7 worm cellular contexts compared by ENCODE assay signal in genomic region chrIII:8658367-8658761, ce11.
TF ChIP-seq lines count a peak whose summit lies in the region.

No protein-coding gene starts in this region.

TF ChIP-seq in whole organism, L1 larva, 84 proteins besides CTCF, POLR2A, EP300 and RAD21 (continued from another document and continues in another):
- peak; percentile 34 for TF ChIP-seq aha-1 (tag; optimal IDR thresholded peaks at IDR 0.05; lab: Kevin White, UChicago)
- TF ChIP-seq C34B4.2 (tag; optimal IDR thresholded peaks at IDR 0.05; lab: Kevin White, UChicago) = peak; percentile 85
- no peak for TF ChIP-seq hlh-17 (GFP tag; optimal IDR thresholded peaks at IDR 0.05; lab: Kevin White, UChicago; ENCODE audit: borderline replicate concordance)
- TF ChIP-seq ceh-88 (GFP tag; IDR thresholded peaks at IDR 0.05; lab: Robert Waterston, UW) = peak; percentile 34; the same call in 1 of the 2 replicates
- TF ChIP-seq elt-2 (tag; optimal IDR thresholded peaks at IDR 0.05; lab: Kevin White, UChicago) = peak; percentile 96
- no peak for TF ChIP-seq nhr-76 (tag; optimal IDR thresholded peaks at IDR 0.05; lab: Kevin White, UChicago)
- no peak for TF ChIP-seq ceh-90 (tag; optimal IDR thresholded peaks at IDR 0.05; lab: Kevin White, UChicago)
- TF ChIP-seq blmp-1 (tag; optimal IDR thresholded peaks at IDR 0.05; lab: Kevin White, UChicago) = peak; percentile 88
- no peak for TF ChIP-seq unc-62 (GFP tag; optimal IDR thresholded peaks at IDR 0.05; lab: Kevin White, UChicago)
- peak; percentile 99 for TF ChIP-seq nhr-71 (tag; optimal IDR thresholded peaks at IDR 0.05; lab: Kevin White, UChicago)
- peak; percentile 55 for TF ChIP-seq skn-1 (tag; optimal IDR thresholded peaks at IDR 0.05; lab: Kevin White, UChicago)
- no peak for TF ChIP-seq unc-30 (tag; optimal IDR thresholded peaks at IDR 0.05; lab: Kevin White, UChicago)
- TF ChIP-seq alr-1 (tag; optimal IDR thresholded peaks at IDR 0.05; lab: Kevin White, UChicago; ENCODE audit: borderline replicate concordance) = no peak
- peak; percentile 91 for TF ChIP-seq ama-1 (optimal IDR thresholded peaks at IDR 0.05; lab: Kevin White, UChicago)
- no peak for TF ChIP-seq tlp-1 (tag; optimal IDR thresholded peaks at IDR 0.05; lab: Kevin White, UChicago)
- TF ChIP-seq hlh-4 (tag; optimal IDR thresholded peaks at IDR 0.05; lab: Kevin White, UChicago) = no peak
- no peak for TF ChIP-seq ces-1 (GFP tag; optimal IDR thresholded peaks at IDR 0.05; lab: Kevin White, UChicago)
- TF ChIP-seq mdl-1 (tag; optimal IDR thresholded peaks at IDR 0.05; lab: Kevin White, UChicago) = peak in 1 of 2 experiments; percentile 95

TF ChIP-seq in whole organism, L2 larva, 48 proteins besides CTCF, POLR2A, EP300 and RAD21 (continued from another document and continues in another):
- TF ChIP-seq nhr-11 (tag; optimal IDR thresholded peaks at IDR 0.05; lab: Kevin White, UChicago) (no peak), unc-62 (GFP tag; optimal IDR thresholded peaks at IDR 0.05; lab: Kevin White, UChicago) (peak; percentile 59), nhr-12 (tag; optimal IDR thresholded peaks at IDR 0.05; lab: Kevin White, UChicago) (no peak), ama-1 (optimal IDR thresholded peaks at IDR 0.05; lab: Kevin White, UChicago) (peak; percentile 67), fos-1 (tag; optimal IDR thresholded peaks at IDR 0.05; lab: Kevin White, UChicago) (peak; percentile 83), skn-1 (tag; optimal IDR thresholded peaks at IDR 0.05; lab: Kevin White, UChicago) (no peak), lin-13 (GFP tag; optimal IDR thresholded peaks at IDR 0.05; lab: Kevin White, UChicago) (peak; percentile 79), nhr-23 (tag; optimal IDR thresholded peaks at IDR 0.05; lab: Kevin White, UChicago) (no peak), nhr-21 (tag; optimal IDR thresholded peaks at IDR 0.05; lab: Kevin White, UChicago) (peak; percentile 97), ZK546.5 (tag; optimal IDR thresholded peaks at IDR 0.05; lab: Kevin White, UChicago) (no peak), ceh-82 (tag; optimal IDR thresholded peaks at IDR 0.05; lab: Kevin White, UChicago) (no peak), mbf-1 (tag; optimal IDR thresholded peaks at IDR 0.05; lab: Kevin White, UChicago) (no peak), ztf-4 (tag; optimal IDR thresholded peaks at IDR 0.05; lab: Kevin White, UChicago) (peak; percentile 93), nhr-77 (tag; optimal IDR thresholded peaks at IDR 0.05; lab: Kevin White, UChicago) (no peak), nhr-237 (tag; optimal IDR thresholded peaks at IDR 0.05; lab: Kevin White, UChicago) (no peak), ceh-16 (tag; optimal IDR thresholded peaks at IDR 0.05; lab: Kevin White, UChicago) (no peak), crh-2 (tag; optimal IDR thresholded peaks at IDR 0.05; lab: Kevin White, UChicago) (peak; percentile 99), lsy-2 (tag; optimal IDR thresholded peaks at IDR 0.05; lab: Kevin White, UChicago) (peak; percentile 28 to 91), sma-3 (GFP tag; optimal IDR thresholded peaks at IDR 0.05; lab: Kevin White, UChicago) (peak; percentile 97), ztf-11 (tag; optimal IDR thresholded peaks at IDR 0.05; lab: Kevin White, UChicago) (no peak)

TF ChIP-seq in whole organism, L3 larva, 47 proteins besides CTCF, POLR2A, EP300 and RAD21 (continued from another document and continues in another):
- TF ChIP-seq sea-2 (GFP tag; optimal IDR thresholded peaks at IDR 0.05; lab: Kevin White, UChicago) (no peak), ceh-16 (tag; optimal IDR thresholded peaks at IDR 0.05; lab: Kevin White, UChicago) (no peak), R02D3.7 (tag; optimal IDR thresholded peaks at IDR 0.05; lab: Kevin White, UChicago) (peak; percentile 33), ceh-82 (tag; optimal IDR thresholded peaks at IDR 0.05; lab: Kevin White, UChicago) (no peak), hmg-11 (tag; optimal IDR thresholded peaks at IDR 0.05; lab: Kevin White, UChicago) (peak; percentile 37), ZK546.5 (tag; optimal IDR thresholded peaks at IDR 0.05; lab: Kevin White, UChicago) (no peak), ztf-4 (tag; optimal IDR thresholded peaks at IDR 0.05; lab: Kevin White, UChicago) (peak; percentile 66), eor-1 (tag; optimal IDR thresholded peaks at IDR 0.05; lab: Kevin White, UChicago) (peak in 1 of 2 experiments; percentile 32), nhr-67 (tag; optimal IDR thresholded peaks at IDR 0.05; lab: Kevin White, UChicago) (no peak), nhr-237 (tag; optimal IDR thresholded peaks at IDR 0.05; lab: Kevin White, UChicago) (no peak), nfya-1 (tag; optimal IDR thresholded peaks at IDR 0.05; lab: Kevin White, UChicago; ENCODE audit: insufficient read depth) (peak; percentile 85), aly-2 (tag; optimal IDR thresholded peaks at IDR 0.05; lab: Kevin White, UChicago) (no peak), elt-2 (tag; optimal IDR thresholded peaks at IDR 0.05; lab: Kevin White, UChicago) (peak; percentile 98), nhr-25 (tag; optimal IDR thresholded peaks at IDR 0.05; lab: Kevin White, UChicago) (peak; percentile 92), tbx-2 (tag; optimal IDR thresholded peaks at IDR 0.05; lab: Kevin White, UChicago) (peak; percentile 88), lin-39 (tag; optimal IDR thresholded peaks at IDR 0.05; lab: Kevin White, UChicago) (peak; percentile 88), elt-3 (tag; optimal IDR thresholded peaks at IDR 0.05; lab: Kevin White, UChicago) (peak in 1 of 3 experiments; percentile 90), fkh-10 (GFP tag; optimal IDR thresholded peaks at IDR 0.05; lab: Kevin White, UChicago) (no peak), nhr-77 (tag; optimal IDR thresholded peaks at IDR 0.05; lab: Kevin White, UChicago) (no peak), jun-1 (tag; optimal IDR thresholded peaks at IDR 0.05; lab: Kevin White, UChicago) (peak; percentile 89)

TF ChIP-seq in whole organism, L4 larva, 104 proteins besides CTCF, POLR2A, EP300 and RAD21 (continued from another document and continues in another):
- TF ChIP-seq mxl-3 (GFP tag; optimal IDR thresholded peaks at IDR 0.05; lab: Kevin White, UChicago) = peak; percentile 98
- no peak for TF ChIP-seq ceh-62 (tag; optimal IDR thresholded peaks at IDR 0.05; lab: Kevin White, UChicago)
- TF ChIP-seq lir-3 (tag; optimal IDR thresholded peaks at IDR 0.05; lab: Kevin White, UChicago) = no peak
- peak; percentile 58 for TF ChIP-seq dpl-1 (GFP tag; optimal IDR thresholded peaks at IDR 0.05; lab: Kevin White, UChicago)
- no peak for TF ChIP-seq F26F4.8 (GFP tag; conservative IDR thresholded peaks at IDR 0.05; lab: Robert Waterston, UW)
- no peak for TF ChIP-seq snpc-4 (tag; optimal IDR thresholded peaks at IDR 0.05; lab: Kevin White, UChicago)
- TF ChIP-seq daf-19 (GFP tag; conservative IDR thresholded peaks at IDR 0.05; lab: Robert Waterston, UW) = no peak
- TF ChIP-seq F44E2.7 (GFP tag; IDR thresholded peaks at IDR 0.05; lab: Robert Waterston, UW) = no peak
- peak; percentile 72 for TF ChIP-seq spr-1 (tag; optimal IDR thresholded peaks at IDR 0.05; lab: Kevin White, UChicago)
- TF ChIP-seq T26A8.4 (GFP tag; IDR thresholded peaks at IDR 0.05; lab: Robert Waterston, UW) = peak; percentile 77; the same call in 1 of the 2 replicates
- no peak for TF ChIP-seq egl-43 (GFP tag; IDR thresholded peaks at IDR 0.05; lab: Robert Waterston, UW)
- no peak for TF ChIP-seq fkh-10 (GFP tag; optimal IDR thresholded peaks at IDR 0.05; lab: Kevin White, UChicago)
- peak; percentile 74 for TF ChIP-seq lin-13 (GFP tag; optimal IDR thresholded peaks at IDR 0.05; lab: Kevin White, UChicago)
- TF ChIP-seq dmd-6 (GFP tag; IDR thresholded peaks at IDR 0.05; lab: Robert Waterston, UW) = peak; percentile 93
- no peak for TF ChIP-seq lin-39 (tag; optimal IDR thresholded peaks at IDR 0.05; lab: Kevin White, UChicago)
- no peak for TF ChIP-seq attf-4 (tag; optimal IDR thresholded peaks at IDR 0.05; lab: Kevin White, UChicago)
- TF ChIP-seq mdt-29 (GFP tag; IDR thresholded peaks at IDR 0.05; lab: Robert Waterston, UW) = peak; percentile 97
- TF ChIP-seq nhr-77 (tag; optimal IDR thresholded peaks at IDR 0.05; lab: Kevin White, UChicago) = peak; percentile 91
- peak; percentile 89 for TF ChIP-seq nhr-28 (tag; optimal IDR thresholded peaks at IDR 0.05; lab: Kevin White, UChicago)
- TF ChIP-seq Y105C5A.15 (GFP tag; IDR thresholded peaks at IDR 0.05; lab: Robert Waterston, UW) = no peak
- no peak for TF ChIP-seq Y48G9A.11 (GFP tag; IDR thresholded peaks at IDR 0.05; lab: Robert Waterston, UW)

TF ChIP-seq in whole organism, late embryonic, 69 proteins besides CTCF, POLR2A, EP300 and RAD21 (continued from another document):
- TF ChIP-seq hlh-8 (tag; optimal IDR thresholded peaks at IDR 0.05; lab: Kevin White, UChicago) = peak; percentile 33
- no peak for TF ChIP-seq ceh-9 (tag; optimal IDR thresholded peaks at IDR 0.05; lab: Kevin White, UChicago)
- no peak for TF ChIP-seq eyg-1 (tag; optimal IDR thresholded peaks at IDR 0.05; lab: Kevin White, UChicago)
- TF ChIP-seq nfya-1 (tag; optimal IDR thresholded peaks at IDR 0.05; lab: Kevin White, UChicago) = peak; percentile 58
- no peak for TF ChIP-seq ceh-34 (tag; optimal IDR thresholded peaks at IDR 0.05; lab: Kevin White, UChicago)
- peak; percentile 78 for TF ChIP-seq tbx-2 (tag; optimal IDR thresholded peaks at IDR 0.05; lab: Kevin White, UChicago)
- peak; percentile 42 for TF ChIP-seq T23F11.4 (GFP tag; optimal IDR thresholded peaks at IDR 0.05; lab: Kevin White, UChicago)
- TF ChIP-seq elt-4 (tag; optimal IDR thresholded peaks at IDR 0.05; lab: Kevin White, UChicago) = no peak
- no peak for TF ChIP-seq ceh-22 (tag; optimal IDR thresholded peaks at IDR 0.05; lab: Kevin White, UChicago)
- peak; percentile 69 for TF ChIP-seq elt-2 (tag; optimal IDR thresholded peaks at IDR 0.05; lab: Kevin White, UChicago)

TF ChIP-seq in whole organism, mixed stage, embryonic, 35 proteins besides CTCF, POLR2A, EP300 and RAD21 (continued from another document):
- TF ChIP-seq drap-1 (GFP tag; optimal IDR thresholded peaks at IDR 0.05; lab: Kevin White, UChicago) (no peak), unc-120 (tag; optimal IDR thresholded peaks at IDR 0.05; lab: Kevin White, UChicago; ENCODE audit: poor library complexity, severe bottlenecking) (peak; percentile 59), ham-2 (GFP tag; optimal IDR thresholded peaks at IDR 0.05; lab: Kevin White, UChicago) (no peak), cnd-1 (tag; optimal IDR thresholded peaks at IDR 0.05; lab: Kevin White, UChicago) (no peak), sem-2 (GFP tag; optimal IDR thresholded peaks at IDR 0.05; lab: Kevin White, UChicago) (no peak), unc-62 (GFP tag; optimal IDR thresholded peaks at IDR 0.05; lab: Kevin White, UChicago) (peak; percentile 97), hlh-1 (tag; optimal IDR thresholded peaks at IDR 0.05; lab: Kevin White, UChicago) (peak; percentile 38), blmp-1 (tag; optimal IDR thresholded peaks at IDR 0.05; lab: Kevin White, UChicago) (no peak), tbx-8 (GFP tag; optimal IDR thresholded peaks at IDR 0.05; lab: Kevin White, UChicago) (no peak), elt-1 (tag; optimal IDR thresholded peaks at IDR 0.05; lab: Kevin White, UChicago; ENCODE audit: borderline replicate concordance, insufficient read depth) (no peak), elt-3 (tag; optimal IDR thresholded peaks at IDR 0.05; lab: Kevin White, UChicago) (peak; percentile 21), lin-13 (tag; optimal IDR thresholded peaks at IDR 0.05; lab: Kevin White, UChicago) (no peak), zip-8 (tag; optimal IDR thresholded peaks at IDR 0.05; lab: Kevin White, UChicago) (no peak)

TF ChIP-seq in whole organism, young adult, 124 proteins besides CTCF, POLR2A, EP300 and RAD21 (continued from another document and continues in another):
- TF ChIP-seq nfya-2 (GFP tag; IDR thresholded peaks at IDR 0.05; lab: Robert Waterston, UW) (no peak), madf-8 (GFP tag; conservative IDR thresholded peaks at IDR 0.05; lab: Robert Waterston, UW) (no peak), K11D2.4 (GFP tag; IDR thresholded peaks at IDR 0.05; lab: Robert Waterston, UW) (peak; percentile 74), ztf-3 (GFP tag; optimal IDR thresholded peaks at IDR 0.05; lab: Kevin White, UChicago) (peak; percentile 5), F33H1.4 (GFP tag; IDR thresholded peaks at IDR 0.05; lab: Robert Waterston, UW) (no peak), hrde-1 (tag; optimal IDR thresholded peaks at IDR 0.05; lab: Kevin White, UChicago; ENCODE audit: borderline replicate concordance) (no peak), nhr-120 (GFP tag; IDR thresholded peaks at IDR 0.05; lab: Robert Waterston, UW) (no peak), cebp-1 (GFP tag; IDR thresholded peaks at IDR 0.05; lab: Robert Waterston, UW) (no peak), cebp-1 (tag; optimal IDR thresholded peaks at IDR 0.05; lab: Kevin White, UChicago) (peak; percentile 81), Y67H2A.10 (GFP tag; conservative IDR thresholded peaks at IDR 0.05; lab: Robert Waterston, UW) (no peak), snpc-1.1 (tag; optimal IDR thresholded peaks at IDR 0.05; lab: Kevin White, UChicago; ENCODE audit: insufficient read depth) (no peak), B0336.3 (GFP tag; IDR thresholded peaks at IDR 0.05; lab: Robert Waterston, UW) (peak; percentile 91), snpc-1.3 (tag; optimal IDR thresholded peaks at IDR 0.05; lab: Kevin White, UChicago; ENCODE audit: insufficient read depth) (no peak), lsl-1 (GFP tag; optimal IDR thresholded peaks at IDR 0.05; lab: Kevin White, UChicago) (no peak), rec-8 (tag; optimal IDR thresholded peaks at IDR 0.05; lab: Kevin White, UChicago) (no peak), D2030.7 (GFP tag; IDR thresholded peaks at IDR 0.05; lab: Robert Waterston, UW) (no peak), efl-1 (GFP tag; optimal IDR thresholded peaks at IDR 0.05; lab: Kevin White, UChicago) (no peak), ceh-100 (GFP tag; IDR thresholded peaks at IDR 0.05; lab: Robert Waterston, UW) (no peak), sea-2 (GFP tag; IDR thresholded peaks at IDR 0.05; lab: Robert Waterston, UW) (no peak), nhr-179 (tag; optimal IDR thresholded peaks at IDR 0.05; lab: Kevin White, UChicago) (no peak), B0019.2 (GFP tag; conservative IDR thresholded peaks at IDR 0.05; lab: Robert Waterston, UW) (no peak), ztf-28 (GFP tag; IDR thresholded peaks at IDR 0.05; lab: Robert Waterston, UW) (no peak), T26A5.8 (tag; optimal IDR thresholded peaks at IDR 0.05; lab: Kevin White, UChicago) (no peak), bed-2 (GFP tag; IDR thresholded peaks at IDR 0.05; lab: Robert Waterston, UW) (no peak), bed-1 (GFP tag; IDR thresholded peaks at IDR 0.05; lab: Robert Waterston, UW) (0 out of 2 replicates have a peak, but pooled peaks have one; percentile 79), him-1 (tag; optimal IDR thresholded peaks at IDR 0.05; lab: Kevin White, UChicago) (no peak), lsy-27 (tag; optimal IDR thresholded peaks at IDR 0.05; lab: Kevin White, UChicago; ENCODE audit: borderline replicate concordance, insufficient read depth) (no peak), ceh-79 (tag; optimal IDR thresholded peaks at IDR 0.05; lab: Kevin White, UChicago) (no peak), hmg-1.2 (GFP tag; IDR thresholded peaks at IDR 0.05; lab: Robert Waterston, UW) (peak; percentile 58), rcor-1 (GFP tag; IDR thresholded peaks at IDR 0.05; lab: Robert Waterston, UW) (no peak), Y53G8AR.9 (GFP tag; conservative IDR thresholded peaks at IDR 0.05; lab: Robert Waterston, UW) (0 out of 2 replicates have a peak, but pooled peaks have one; percentile 48), pbrm-1 (GFP tag; IDR thresholded peaks at IDR 0.05; lab: Robert Waterston, UW) (peak; percentile 47; the same call in 1 of the 2 replicates), ceh-58 (GFP tag; IDR thresholded peaks at IDR 0.05; lab: Robert Waterston, UW) (no peak), nfya-1 (tag; optimal IDR thresholded peaks at IDR 0.05; lab: Kevin White, UChicago; ENCODE audit: borderline replicate concordance, insufficient read depth) (no peak), cebp-2 (GFP tag; IDR thresholded peaks at IDR 0.05; lab: Robert Waterston, UW) (no peak), F23B12.7 (tag; optimal IDR thresholded peaks at IDR 0.05; lab: Kevin White, UChicago; ENCODE audit: insufficient read depth) (no peak), C06A6.2 (GFP tag; conservative IDR thresholded peaks at IDR 0.05; lab: Robert Waterston, UW) (peak; percentile 64; the same call in 1 of the 2 replicates), chd-7 (tag; optimal IDR thresholded peaks at IDR 0.05; lab: Kevin White, UChicago) (peak; percentile 88), attf-3 (GFP tag; conservative IDR thresholded peaks at IDR 0.05; lab: Robert Waterston, UW) (no peak), sdz-38 (tag; optimal IDR thresholded peaks at IDR 0.05; lab: Kevin White, UChicago) (no peak), ceh-40 (GFP tag; IDR thresholded peaks at IDR 0.05; lab: Robert Waterston, UW) (no peak), F49E8.2 (tag; optimal IDR thresholded peaks at IDR 0.05; lab: Kevin White, UChicago; ENCODE audit: insufficient read depth) (no peak)
